Fruit fly (Drosophila melanogaster): Measurements from ENCODE around the gene ed.
A peak's percentile ranks its signal among the peaks of the same experiment; 100 is the strongest.

- TF ChIP-seq Hmr (GFP tag; optimal IDR thresholded peaks at IDR 0.05) = peak; percentile 83
- TF ChIP-seq CG31224 (GFP tag; IDR thresholded peaks at IDR 0.05) = peak; percentile 19; the same call in 1 of the 2 replicates
- peak; percentile 66 for TF ChIP-seq CG12942 (GFP tag; optimal IDR thresholded peaks at IDR 0.05)
- peak; percentile 73 for TF ChIP-seq abd-A (tag; optimal IDR thresholded peaks at IDR 0.05)
Measured at dm6 chr2L:4080768-4081167, 49.6 kb downstream of the ed start.
